Fruit fly (Drosophila melanogaster) whole organism, adult: Measurements from ENCODE around the gene pelo.

Experiments
- CG11617 ChIP-seq: fragments of 200-800 bp; sonication (Bioruptor generic); optimal IDR thresholded peaks from 2 replicates; lab custom pipeline; 2017; ENCODE audit warnings: mild to moderate bottlenecking, missing biosample characterization, missing genetic modification reagents, missing genetic modification characterization
- CG12768 ChIP-seq: fragments of 200-800 bp; sonication (Bioruptor generic); optimal IDR thresholded peaks from 2 replicates; lab custom pipeline; 2017; ENCODE audit warnings: missing biosample characterization, missing genetic modification characterization, mild to moderate bottlenecking, moderate library complexity, missing genetic modification reagents
- CG14711 ChIP-seq: fragments of 200-800 bp; sonication (Bioruptor generic); optimal IDR thresholded peaks from 2 replicates; lab custom pipeline; 2018; ENCODE audit warnings: missing biosample characterization, mild to moderate bottlenecking, missing genetic modification characterization, moderate library complexity
- CG1620 ChIP-seq: fragments of 200-800 bp; sonication (Bioruptor generic); optimal IDR thresholded peaks from 2 replicates; lab custom pipeline; 2016; ENCODE audit warnings: missing biosample characterization, missing genetic modification characterization
- CG33017 ChIP-seq: fragments of 200-800 bp; sonication (Bioruptor generic); optimal IDR thresholded peaks from 2 replicates; lab custom pipeline; 2018; ENCODE audit warnings: missing biosample characterization, mild to moderate bottlenecking, missing genetic modification characterization, moderate library complexity
- CG5204 ChIP-seq: fragments of 200-800 bp; sonication (Bioruptor generic); optimal IDR thresholded peaks from 2 replicates; lab custom pipeline; 2016; ENCODE audit warnings: missing biosample characterization, missing genetic modification characterization
- CG7045 ChIP-seq: fragments of 200-800 bp; sonication (Bioruptor generic); optimal IDR thresholded peaks from 2 replicates; lab custom pipeline; 2017; ENCODE audit warnings: missing biosample characterization, mild to moderate bottlenecking, missing genetic modification characterization
- CG7101 ChIP-seq: fragments of 200-800 bp; sonication (Bioruptor generic); optimal IDR thresholded peaks from 2 replicates; lab custom pipeline; 2018; ENCODE audit warnings: missing biosample characterization, mild to moderate bottlenecking, missing genetic modification characterization, moderate library complexity
- Clk ChIP-seq: fragments of 200-800 bp; sonication (Bioruptor generic); optimal IDR thresholded peaks from 2 replicates; lab custom pipeline; 2017; ENCODE audit warnings: missing biosample characterization, missing genetic modification characterization
- Crg-1 ChIP-seq: fragments of 200-800 bp; sonication (Bioruptor generic); optimal IDR thresholded peaks from 2 replicates; lab custom pipeline; 2016; ENCODE audit warnings: missing biosample characterization, missing genetic modification characterization
- Hr96 ChIP-seq: fragments of 200-800 bp; sonication (Bioruptor generic); optimal IDR thresholded peaks from 2 replicates; lab custom pipeline; 2016; ENCODE audit warnings: missing biosample characterization, missing genetic modification characterization
- Mnt ChIP-seq: fragments of 200-800 bp; sonication (Bioruptor generic); optimal IDR thresholded peaks from 2 replicates; lab custom pipeline; 2016; ENCODE audit warnings: missing biosample characterization, mild to moderate bottlenecking, missing genetic modification characterization
- bab1 ChIP-seq: fragments of 200-800 bp; sonication (Bioruptor generic); optimal IDR thresholded peaks from 3 replicates; lab custom pipeline; 2019; ENCODE audit warnings: missing biosample characterization, mild to moderate bottlenecking, missing genetic modification characterization, moderate library complexity
- cic ChIP-seq: fragments of 200-800 bp; sonication (Bioruptor generic); optimal IDR thresholded peaks from 2 replicates; lab custom pipeline; 2017; ENCODE audit warnings: missing biosample characterization, mild to moderate bottlenecking, missing genetic modification characterization, moderate library complexity
- cnc ChIP-seq, 2 experiments: fragments of >200 bp; optimal IDR thresholded peaks; 2 replicates each; lab custom pipeline; 2017
- kay ChIP-seq: fragments of 200-800 bp; sonication (Bioruptor generic); peaks from one replicate; lab custom pipeline; 2016; ENCODE audit warnings: missing biosample characterization, missing genetic modification characterization, borderline replicate concordance
- ovo ChIP-seq: fragments of 200-800 bp; sonication (Bioruptor generic); optimal IDR thresholded peaks from 2 replicates; lab custom pipeline; 2016; ENCODE audit warnings: missing biosample characterization, missing genetic modification characterization
- pad ChIP-seq: fragments of 200-800 bp; sonication (Bioruptor generic); optimal IDR thresholded peaks from 3 replicates; lab custom pipeline; 2017; ENCODE audit warnings: missing biosample characterization, missing genetic modification characterization, mild to moderate bottlenecking, moderate library complexity, missing genetic modification reagents
- tj ChIP-seq: fragments of 200-800 bp; sonication (Bioruptor generic); optimal IDR thresholded peaks from 3 replicates; lab custom pipeline; 2017; ENCODE audit warnings: missing biosample characterization, mild to moderate bottlenecking, missing genetic modification characterization, moderate library complexity
- toe ChIP-seq: fragments of 200-800 bp; sonication (Bioruptor generic); optimal IDR thresholded peaks from 2 replicates; lab custom pipeline; 2016; ENCODE audit warnings: missing biosample characterization, missing genetic modification characterization

Gene pelo

DNA sequence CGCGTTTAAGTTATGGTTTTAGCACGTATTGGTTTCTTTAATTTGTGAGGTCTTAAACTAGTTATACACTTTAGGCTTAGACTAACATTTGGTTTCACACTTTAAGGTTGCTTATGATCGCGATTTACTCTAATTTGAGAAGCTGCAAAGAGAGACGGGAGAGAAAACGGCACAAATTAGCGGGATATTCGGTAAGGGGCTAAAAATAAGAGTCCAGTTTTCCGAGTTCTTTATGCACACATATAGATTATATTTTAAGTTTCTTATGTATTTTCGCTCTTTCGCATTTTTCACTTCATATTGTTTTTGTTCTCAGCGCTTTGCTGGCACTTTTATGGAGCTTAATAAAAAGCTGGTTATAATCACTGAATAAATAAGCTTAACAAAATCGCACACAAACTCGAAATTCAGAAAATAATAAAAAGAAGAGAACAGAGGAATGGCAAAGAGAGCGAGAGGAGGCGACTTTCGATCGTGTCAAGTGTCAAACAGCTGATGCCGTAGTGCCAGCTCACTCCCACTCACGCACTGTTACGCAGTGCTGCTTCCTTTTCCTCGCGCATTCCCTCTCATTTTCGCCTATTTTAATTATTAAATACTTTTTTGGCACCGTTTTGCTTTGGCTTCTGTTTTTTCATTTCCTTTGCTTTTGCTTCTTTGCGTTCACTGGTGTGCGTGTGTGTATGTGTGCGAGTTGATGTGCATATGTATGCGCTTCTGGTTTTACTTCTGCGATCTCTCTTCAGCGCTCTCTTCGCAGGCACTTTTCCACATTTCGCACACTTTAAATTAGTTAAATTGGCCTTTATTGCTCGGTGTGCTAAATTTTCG, 2.3 kb upstream of the pelo start:
- TF ChIP-seq CG12768 (no peak), toe (GFP tag; lab: Kevin White, UChicago) (no peak), cic (peak; percentile 32), cnc (optimal IDR thresholded peaks at IDR 0.05; lab: Kevin White, UChicago) (no peak), tj (GFP tag; lab: Kevin White, UChicago) (peak; percentile 56), CG11617 (GFP tag; lab: Kevin White, UChicago) (no peak), Hr96 (GFP tag; lab: Kevin White, UChicago) (peak; percentile 31), kay (no peak), CG7101 (tag; lab: Kevin White, UChicago) (no peak), CG7045 (no peak), CG33017 (peak; percentile 14), Crg-1 (GFP tag; lab: Kevin White, UChicago) (no peak), CG14711 (no peak), CG5204 (GFP tag; lab: Kevin White, UChicago) (no peak), ovo (GFP tag; lab: Kevin White, UChicago) (no peak), bab1 (GFP tag; lab: Kevin White, UChicago) (no peak), CG1620 (no peak), pad (GFP tag; lab: Kevin White, UChicago) (peak; percentile 77), Clk (GFP tag; lab: Kevin White, UChicago) (no peak), Mnt (GFP tag; lab: Kevin White, UChicago) (no peak)

dm6 chr2L:9698923-9699493, 1.6 kb upstream of the pelo start, which contains the start of gene Pka-C1:
Gene Pka-C1 (minus strand): TSS chr2L:9699297.
- no peak for TF ChIP-seq CG11617 (GFP tag; lab: Kevin White, UChicago)
- TF ChIP-seq pad (GFP tag; lab: Kevin White, UChicago): no peak
- peak; percentile 43 for TF ChIP-seq CG7101 (tag; lab: Kevin White, UChicago)
- peak; percentile 8 for TF ChIP-seq CG1620
- TF ChIP-seq CG12768: peak; percentile 59
- no peak for TF ChIP-seq Mnt (GFP tag; lab: Kevin White, UChicago)
- TF ChIP-seq tj (GFP tag; lab: Kevin White, UChicago): no peak
- TF ChIP-seq toe (GFP tag; lab: Kevin White, UChicago): no peak
- no peak for TF ChIP-seq Crg-1 (GFP tag; lab: Kevin White, UChicago)
- no peak for TF ChIP-seq kay
- TF ChIP-seq bab1 (GFP tag; lab: Kevin White, UChicago): no peak
- no peak for TF ChIP-seq Clk (GFP tag; lab: Kevin White, UChicago)
- no peak for TF ChIP-seq cnc (optimal IDR thresholded peaks at IDR 0.05; lab: Kevin White, UChicago)
- no peak for TF ChIP-seq CG7045
- TF ChIP-seq ovo (GFP tag; lab: Kevin White, UChicago): peak; percentile 38
- no peak for TF ChIP-seq cic
- TF ChIP-seq Hr96 (GFP tag; lab: Kevin White, UChicago): no peak
- TF ChIP-seq CG14711: peak; percentile 25
- no peak for TF ChIP-seq CG5204 (GFP tag; lab: Kevin White, UChicago)
- peak; percentile 16 for TF ChIP-seq CG33017

- peak; percentile 99 for TF ChIP-seq Mnt (GFP tag; lab: Kevin White, UChicago)
- TF ChIP-seq CG12768: no peak
- no peak for TF ChIP-seq tj (GFP tag; lab: Kevin White, UChicago)
These were observed 995 bp upstream of the pelo start, which contains the start of gene hoip for dm6 chr2L:9699615-9700014. Gene hoip (plus strand): TSS chr2L:9699791.

- TF ChIP-seq pad (GFP tag; lab: Kevin White, UChicago) (no peak), CG11617 (GFP tag; lab: Kevin White, UChicago) (no peak), CG33017 (peak; percentile 16), ovo (GFP tag; lab: Kevin White, UChicago) (no peak), CG7101 (tag; lab: Kevin White, UChicago) (no peak), kay (no peak), cic (peak; percentile 5), CG12768 (peak; percentile 51), Mnt (GFP tag; lab: Kevin White, UChicago) (no peak), toe (GFP tag; lab: Kevin White, UChicago) (no peak), bab1 (GFP tag; lab: Kevin White, UChicago) (no peak)
These were observed 2.4 kb downstream of the pelo start for dm6 chr2L:9703000-9703399.

DNA sequence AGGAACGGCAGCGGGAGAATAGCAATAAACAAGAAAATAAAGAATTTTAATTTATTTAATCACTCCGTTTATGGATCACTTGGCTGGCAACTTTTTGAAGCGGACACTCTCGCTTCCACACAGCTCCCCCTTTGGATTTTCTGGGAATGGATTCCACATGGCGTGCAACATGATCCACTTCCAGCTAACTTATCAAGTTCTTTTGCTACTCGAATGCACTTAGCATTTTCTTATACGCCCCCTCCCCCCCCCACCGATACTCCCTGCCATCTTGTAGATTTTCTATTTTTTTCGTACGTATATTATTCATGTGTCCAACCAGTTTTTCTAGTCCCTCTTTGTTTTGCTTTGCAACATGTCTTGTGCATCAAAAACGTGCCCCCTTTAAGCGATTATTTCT, 3.7 kb downstream of the pelo start:
- no peak for TF ChIP-seq CG14711
- TF ChIP-seq tj (GFP tag; lab: Kevin White, UChicago): peak; percentile 35

dm6 chr2L:9705291-9705690, 4.7 kb downstream of the pelo start:
- TF ChIP-seq Clk (GFP tag; lab: Kevin White, UChicago) (no peak), ovo (GFP tag; lab: Kevin White, UChicago) (no peak), Hr96 (GFP tag; lab: Kevin White, UChicago) (no peak), tj (GFP tag; lab: Kevin White, UChicago) (peak; percentile 51), cnc (optimal IDR thresholded peaks at IDR 0.05; lab: Kevin White, UChicago) (no peak), CG12768 (peak; percentile 24), cic (no peak)
